Worm (Caenorhabditis elegans): ENCODE data around the gene clec-151.

The clec-151 gene

DNA sequence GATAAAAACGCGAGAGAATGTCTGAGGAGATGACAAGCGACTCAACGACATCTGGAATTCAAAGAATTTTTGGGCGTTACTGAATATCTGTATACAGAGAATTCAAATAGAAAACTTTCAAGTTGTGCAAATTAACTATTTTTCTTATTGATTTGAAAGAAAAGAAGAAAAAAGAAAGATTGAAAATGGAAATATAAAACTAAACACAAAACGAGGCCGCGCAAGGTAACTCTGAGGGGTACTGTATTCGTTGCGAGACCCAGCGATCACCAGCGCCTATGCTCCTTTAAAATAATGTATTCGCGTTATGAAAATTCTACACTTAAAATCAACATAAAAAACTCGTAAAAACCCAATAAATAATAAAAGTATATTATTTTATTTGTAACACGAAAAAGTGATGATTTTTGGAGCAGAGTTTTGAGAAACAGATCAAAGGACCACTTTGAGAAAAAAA lies 32.5 kb upstream of the clec-151 start, which contains the start of gene asb-1 (continued):
- TF ChIP-seq rpc-1 (optimal IDR thresholded peaks at IDR 0.05) (no peak), rpc-1 (tag; optimal IDR thresholded peaks at IDR 0.05) (no peak), ztf-3 (GFP tag; optimal IDR thresholded peaks at IDR 0.05) (no peak), B0336.3 (GFP tag; IDR thresholded peaks at IDR 0.05) (0 out of 2 replicates have a peak, but pooled peaks have one; percentile 14), pbrm-1 (GFP tag; IDR thresholded peaks at IDR 0.05) (peak; percentile 12; the same call in 1 of the 2 replicates), T26A5.8 (tag; optimal IDR thresholded peaks at IDR 0.05) (no peak), him-1 (tag; optimal IDR thresholded peaks at IDR 0.05) (peak; percentile 41), ekl-4 (GFP tag; IDR thresholded peaks at IDR 0.05) (no peak), hsf-1 (GFP tag; IDR thresholded peaks at IDR 0.05) (0 out of 2 replicates have a peak, but pooled peaks have one; percentile 48), nhr-90 (tag; optimal IDR thresholded peaks at IDR 0.05) (no peak), lsy-27 (tag; optimal IDR thresholded peaks at IDR 0.05; ENCODE audit: borderline replicate concordance, insufficient read depth) (no peak), mes-4 (tag; optimal IDR thresholded peaks at IDR 0.05) (no peak), let-607 (tag; optimal IDR thresholded peaks at IDR 0.05) (no peak), C06A6.2 (GFP tag; conservative IDR thresholded peaks at IDR 0.05) (no peak), unc-130 (GFP tag; optimal IDR thresholded peaks at IDR 0.05) (peak; percentile 53), madf-8 (GFP tag; conservative IDR thresholded peaks at IDR 0.05) (peak; percentile 72), snpc-3.4 (tag; optimal IDR thresholded peaks at IDR 0.05) (peak; percentile 38), attf-3 (GFP tag; conservative IDR thresholded peaks at IDR 0.05) (no peak), efl-1 (GFP tag; optimal IDR thresholded peaks at IDR 0.05) (peak; percentile 22), lsl-1 (GFP tag; optimal IDR thresholded peaks at IDR 0.05) (peak; percentile 95), B0035.1 (tag; optimal IDR thresholded peaks at IDR 0.05) (no peak), madf-10 (tag; optimal IDR thresholded peaks at IDR 0.05) (no peak)

DNA sequence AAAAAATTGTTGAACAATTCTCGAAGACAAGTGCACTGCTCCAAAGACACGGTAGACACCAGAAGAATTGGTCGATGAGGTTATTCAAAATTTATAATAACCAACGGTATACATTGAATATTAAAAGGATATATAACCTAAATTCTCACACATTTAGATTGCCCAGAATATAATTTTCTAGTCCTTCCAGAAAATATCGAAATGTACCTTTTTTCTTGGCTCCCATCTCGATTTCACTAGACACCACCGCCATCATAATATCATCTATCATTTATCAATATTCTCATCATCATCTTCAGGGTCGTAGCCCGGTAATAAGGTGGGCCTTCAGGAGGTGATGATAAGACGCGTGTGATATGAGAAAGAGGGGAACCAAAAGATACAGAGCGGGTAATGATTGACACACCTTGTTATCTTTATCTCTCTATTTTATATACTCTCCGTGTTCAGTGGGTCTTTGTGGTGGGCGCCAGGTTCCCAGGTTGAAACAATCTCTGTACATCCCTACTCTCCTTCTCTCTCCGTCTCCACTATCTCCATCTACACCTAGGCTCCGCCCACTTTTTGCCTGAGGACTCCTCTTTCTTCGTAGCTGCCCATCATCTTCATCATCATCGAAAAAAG lies 28.0 kb upstream of the clec-151 start, which contains the start of gene mab-21:
Gene mab-21, plus strand, starts transcription at position 615 of the 624 bp plus-strand sequence.
- 0 out of 2 replicates have a peak, but pooled peaks have one; percentile 15 for TF ChIP-seq nfyb-1 (GFP tag; IDR thresholded peaks at IDR 0.05)
- no peak for TF ChIP-seq bed-1 (GFP tag; IDR thresholded peaks at IDR 0.05)
- no peak for TF ChIP-seq lin-40 (tag; optimal IDR thresholded peaks at IDR 0.05)
- TF ChIP-seq chd-7 (tag; optimal IDR thresholded peaks at IDR 0.05) = no peak

DNA sequence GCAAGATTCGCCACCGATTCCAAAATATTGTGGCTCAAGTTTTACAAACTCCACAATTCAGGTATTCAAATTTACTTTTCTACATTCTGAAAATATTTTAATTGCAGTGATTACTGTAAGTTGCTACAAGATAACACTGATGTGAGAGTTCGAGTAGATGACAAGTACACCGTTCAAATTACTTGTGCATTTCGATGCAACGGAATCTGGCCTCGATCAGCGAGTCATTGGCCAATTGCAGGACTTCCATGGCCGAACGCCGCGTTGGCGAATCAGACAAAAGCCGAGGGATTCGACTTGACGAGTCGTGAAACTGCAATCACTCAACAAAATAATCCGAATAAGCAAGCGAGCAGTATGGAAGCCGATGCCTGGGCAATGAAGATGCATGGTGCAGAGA lies 27.0 kb upstream of the clec-151 start:
- TF ChIP-seq nfyb-1 (GFP tag; IDR thresholded peaks at IDR 0.05) = 0 out of 2 replicates have a peak, but pooled peaks have one; percentile 23
- no peak for TF ChIP-seq nhr-120 (GFP tag; IDR thresholded peaks at IDR 0.05)

DNA sequence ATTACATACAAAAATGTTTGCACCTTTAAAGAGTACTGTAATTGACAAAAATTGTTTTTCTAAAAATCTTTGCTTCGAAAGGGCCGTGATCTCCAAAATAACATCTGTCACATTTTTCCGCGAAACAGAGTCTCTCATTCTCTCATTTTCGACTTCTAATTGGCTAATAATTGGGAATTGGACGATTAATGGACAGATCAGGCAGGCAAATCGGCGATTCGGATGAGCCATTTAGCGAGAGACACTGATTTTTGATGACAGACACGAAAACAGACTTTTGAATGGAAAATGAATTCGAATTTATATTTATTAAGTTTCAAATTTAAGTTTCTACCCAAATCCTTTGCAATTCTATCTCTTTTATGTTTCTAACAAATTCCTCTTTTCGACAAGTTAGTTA lies 24.4 kb upstream of the clec-151 start:
- TF ChIP-seq chd-7 (tag; optimal IDR thresholded peaks at IDR 0.05) (no peak), lin-54 (GFP tag; optimal IDR thresholded peaks at IDR 0.05) (no peak), nhr-80 (tag; optimal IDR thresholded peaks at IDR 0.05) (no peak), B0019.2 (GFP tag; conservative IDR thresholded peaks at IDR 0.05) (no peak), efl-1 (GFP tag; optimal IDR thresholded peaks at IDR 0.05) (no peak), hmg-20 (GFP tag; IDR thresholded peaks at IDR 0.05) (no peak), ceh-27 (GFP tag; optimal IDR thresholded peaks at IDR 0.05) (no peak), madf-10 (tag; optimal IDR thresholded peaks at IDR 0.05) (no peak), zim-3 (tag; optimal IDR thresholded peaks at IDR 0.05) (no peak)

Measured in whole organism, young adult.